Worm (Caenorhabditis elegans): ENCODE measurements around the gene Y69E1A.3.

Y69E1A.3 gene

DNA sequence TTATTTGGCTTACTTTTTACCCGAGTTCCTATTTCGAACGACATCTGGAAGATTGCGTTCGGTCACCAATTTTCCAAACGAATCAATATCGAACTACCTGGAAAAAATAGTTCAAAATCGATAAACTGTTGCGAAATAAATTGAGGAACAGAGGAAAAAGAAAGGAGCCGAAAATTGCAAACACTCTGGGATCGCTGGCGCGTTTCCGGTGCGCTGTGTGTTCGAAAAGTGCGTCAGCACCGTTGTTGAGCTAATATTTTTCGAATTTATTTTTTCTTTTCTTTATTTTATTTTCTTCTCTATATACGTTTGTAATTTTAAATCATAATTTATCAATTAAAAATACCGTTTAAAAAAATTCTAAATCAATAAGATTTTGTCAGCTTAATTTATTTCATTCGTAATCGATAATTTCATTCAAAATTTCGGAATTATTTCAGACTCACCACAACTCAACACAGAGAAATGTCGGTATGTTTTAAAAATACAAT, 19.0 kb upstream of the Y69E1A.3 start, which contains the start of the genes dnc-1 and lsm-7 (continued):
- TF ChIP-seq Y53F4B.3 (GFP tag; IDR thresholded peaks at IDR 0.05) (no peak), dox-1 (GFP tag; IDR thresholded peaks at IDR 0.05) (peak; percentile 85), ztf-26 (tag; optimal IDR thresholded peaks at IDR 0.05) (peak; percentile 57), rcor-1 (GFP tag; IDR thresholded peaks at IDR 0.05) (no peak), B0261.1 (tag; optimal IDR thresholded peaks at IDR 0.05) (no peak), egrh-3 (GFP tag; IDR thresholded peaks at IDR 0.05) (no peak), hlh-26 (GFP tag; conservative IDR thresholded peaks at IDR 0.05) (no peak), tlf-1 (GFP tag; optimal IDR thresholded peaks at IDR 0.05) (peak; percentile 20), madf-10 (tag; optimal IDR thresholded peaks at IDR 0.05) (peak; percentile 5), snpc-1.1 (tag; optimal IDR thresholded peaks at IDR 0.05; ENCODE audit: insufficient read depth) (no peak), somi-1 (GFP tag; optimal IDR thresholded peaks at IDR 0.05) (peak; percentile 52), egl-18 (GFP tag; IDR thresholded peaks at IDR 0.05) (no peak), madf-6 (GFP tag; IDR thresholded peaks at IDR 0.05) (peak; percentile 64; the same call in 1 of the 2 replicates), ztf-6 (GFP tag; IDR thresholded peaks at IDR 0.05) (no peak), snpc-4 (GFP tag; optimal IDR thresholded peaks at IDR 0.05) (no peak), snpc-4 (tag; optimal IDR thresholded peaks at IDR 0.05) (peak; percentile 1 to 54 (median 45)), F10E7.11 (tag; optimal IDR thresholded peaks at IDR 0.05) (no peak), ccch-3 (GFP tag; optimal IDR thresholded peaks at IDR 0.05) (no peak), ztf-25 (GFP tag; IDR thresholded peaks at IDR 0.05) (no peak)

DNA sequence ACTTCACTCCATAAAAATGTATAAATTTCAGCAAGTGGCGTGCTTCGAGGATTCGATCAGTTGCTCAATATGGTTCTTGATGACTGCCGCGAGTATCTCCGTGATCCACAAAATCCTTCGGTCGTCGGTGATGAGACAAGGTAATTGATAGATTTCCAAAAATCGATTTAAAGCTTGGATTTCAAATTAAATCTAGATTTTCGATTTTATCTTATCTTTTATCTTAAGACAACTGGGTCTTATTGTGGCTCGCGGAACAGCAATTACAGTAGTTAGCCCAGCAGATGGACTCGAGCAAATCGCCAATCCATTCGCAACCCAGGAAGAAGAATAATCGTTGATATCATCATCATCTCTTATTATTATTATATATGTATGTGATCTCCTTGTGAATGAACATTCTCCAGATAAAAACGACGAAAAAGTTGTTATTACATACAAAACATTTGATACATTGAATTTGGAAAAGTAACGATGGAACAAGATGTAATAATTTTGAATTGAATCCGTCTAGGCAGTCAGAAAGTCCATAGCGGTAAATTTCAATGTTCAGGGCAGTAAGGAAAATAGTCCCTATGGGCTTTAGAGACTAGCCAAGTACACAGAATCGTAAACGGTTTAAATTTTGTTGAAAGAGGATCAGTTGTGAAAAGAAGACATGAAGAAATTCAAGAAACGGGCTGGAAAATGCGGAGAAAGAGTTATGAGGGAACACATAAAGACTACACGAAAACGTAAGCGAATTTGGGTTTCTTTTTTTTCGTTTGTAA, 18.1 kb upstream of the Y69E1A.3 start:
- TF ChIP-seq lin-35 (GFP tag; optimal IDR thresholded peaks at IDR 0.05) (peak in 1 of 3 experiments; percentile 39), efl-1 (GFP tag; optimal IDR thresholded peaks at IDR 0.05) (no peak), lir-1 (GFP tag; conservative IDR thresholded peaks at IDR 0.05) (no peak), rpc-1 (optimal IDR thresholded peaks at IDR 0.05) (no peak), rpc-1 (tag; optimal IDR thresholded peaks at IDR 0.05) (no peak), aptf-2 (GFP tag; conservative IDR thresholded peaks at IDR 0.05) (no peak), lin-54 (GFP tag; optimal IDR thresholded peaks at IDR 0.05) (no peak), tbx-9 (tag; optimal IDR thresholded peaks at IDR 0.05; ENCODE audit: borderline replicate concordance) (no peak), sea-2 (GFP tag; IDR thresholded peaks at IDR 0.05) (no peak), madf-8 (GFP tag; conservative IDR thresholded peaks at IDR 0.05) (no peak), Y53F4B.3 (GFP tag; IDR thresholded peaks at IDR 0.05) (no peak), F49E8.2 (tag; optimal IDR thresholded peaks at IDR 0.05; ENCODE audit: insufficient read depth) (no peak), mes-4 (tag; optimal IDR thresholded peaks at IDR 0.05) (no peak), C17E4.6 (GFP tag; IDR thresholded peaks at IDR 0.05) (0 out of 2 replicates have a peak, but pooled peaks have one; percentile 17), F52B5.7 (tag; optimal IDR thresholded peaks at IDR 0.05) (peak; percentile 86), nhr-90 (tag; optimal IDR thresholded peaks at IDR 0.05) (no peak), lag-1 (GFP tag; IDR thresholded peaks at IDR 0.05) (0 out of 2 replicates have a peak, but pooled peaks have one; percentile 57), pbrm-1 (GFP tag; IDR thresholded peaks at IDR 0.05) (peak; percentile 58; the same call in 1 of the 2 replicates), dox-1 (GFP tag; IDR thresholded peaks at IDR 0.05) (peak; percentile 21; the same call in 1 of the 2 replicates), ccch-3 (GFP tag; optimal IDR thresholded peaks at IDR 0.05) (no peak), hmg-20 (GFP tag; IDR thresholded peaks at IDR 0.05) (peak; percentile 52; the same call in 1 of the 2 replicates), K11D2.4 (GFP tag; IDR thresholded peaks at IDR 0.05) (peak; percentile 63; the same call in 1 of the 2 replicates), ztf-25 (GFP tag; IDR thresholded peaks at IDR 0.05) (no peak), ama-1 (optimal IDR thresholded peaks at IDR 0.05) (peak; percentile 59), ama-1 (GFP tag; optimal IDR thresholded peaks at IDR 0.05) (peak; percentile 18 to 75), ceh-58 (GFP tag; IDR thresholded peaks at IDR 0.05) (no peak), ceh-27 (GFP tag; optimal IDR thresholded peaks at IDR 0.05) (no peak), hrde-1 (tag; optimal IDR thresholded peaks at IDR 0.05; ENCODE audit: borderline replicate concordance) (peak; percentile 49), lin-40 (tag; optimal IDR thresholded peaks at IDR 0.05) (peak; percentile 6), atf-7 (tag; optimal IDR thresholded peaks at IDR 0.05) (peak; percentile 70), mcd-1 (GFP tag; IDR thresholded peaks at IDR 0.05) (peak; percentile 67), F10E7.11 (tag; optimal IDR thresholded peaks at IDR 0.05) (peak; percentile 32)

Data from whole organism, young adult.